Fruit fly (Drosophila melanogaster) whole organism, embryonic: Measurements from ENCODE around the gene CG5087.

Experiments used
- Adf1 ChIP-seq: fragments of 200-800 bp; sonication (Bioruptor generic); IDR thresholded peaks from 2 replicates; pipeline ENCODE4 v1.3.6; 2022; ENCODE audit warnings: missing biosample characterization, missing genetic modification characterization
- Blimp-1 ChIP-seq: fragments of 200-800 bp; sonication (Bioruptor generic); optimal IDR thresholded peaks from 3 replicates; lab custom pipeline; 2018; ENCODE audit warnings: missing biosample characterization, missing genetic modification characterization, mild to moderate bottlenecking, moderate library complexity, missing genetic modification reagents
- CG10209 ChIP-seq: fragments of 200-800 bp; sonication (Bioruptor generic); optimal IDR thresholded peaks from 3 replicates; lab custom pipeline; 2017; ENCODE audit warnings: missing biosample characterization, mild to moderate bottlenecking, missing genetic modification characterization, missing genetic modification reagents
- CG1024 ChIP-seq: fragments of 200-800 bp; sonication (Bioruptor generic); IDR thresholded peaks from 2 replicates; pipeline ENCODE4 v1.3.6; 2022; ENCODE audit warnings: missing biosample characterization, missing genetic modification characterization
- CG11085 ChIP-seq: fragments of 200-800 bp; sonication (Bioruptor generic); IDR thresholded peaks from 2 replicates; pipeline ENCODE4 v1.3.6; 2022; ENCODE audit warnings: missing biosample characterization, missing genetic modification characterization
- CG12104 ChIP-seq: fragments of 200-800 bp; sonication (Bioruptor generic); optimal IDR thresholded peaks from 3 replicates; lab custom pipeline; 2016; ENCODE audit warnings: missing biosample characterization, missing genetic modification characterization
- CG12219 ChIP-seq: fragments of 200-800 bp; sonication (Bioruptor generic); optimal IDR thresholded peaks from 3 replicates; lab custom pipeline; 2018; ENCODE audit warnings: missing biosample characterization, mild to moderate bottlenecking, missing genetic modification characterization
- CG12236 ChIP-seq: fragments of 200-800 bp; sonication (Bioruptor generic); optimal IDR thresholded peaks from 2 replicates; lab custom pipeline; 2016; ENCODE audit warnings: missing biosample characterization, missing genetic modification characterization
- CG12942 ChIP-seq: fragments of 200-800 bp; sonication (Bioruptor generic); optimal IDR thresholded peaks from 3 replicates; lab custom pipeline; 2016; ENCODE audit warnings: missing biosample characterization, missing genetic modification characterization
- CG13775 ChIP-seq: fragments of 200-800 bp; sonication (Bioruptor generic); optimal IDR thresholded peaks from 3 replicates; lab custom pipeline; 2017; ENCODE audit warnings: missing biosample characterization, mild to moderate bottlenecking, missing genetic modification characterization
- CG16779 ChIP-seq: fragments of 200-800 bp; sonication (Bioruptor generic); IDR thresholded peaks from 2 replicates; pipeline ENCODE4 v1.3.6; 2022; ENCODE audit warnings: missing biosample characterization, missing genetic modification characterization
- CG17802 ChIP-seq: fragments of 200-800 bp; sonication (Bioruptor generic); optimal IDR thresholded peaks from 2 replicates; lab custom pipeline; 2018; ENCODE audit warnings: missing biosample characterization, mild to moderate bottlenecking, missing genetic modification characterization, moderate library complexity
- CG31441 ChIP-seq: fragments of 200-800 bp; sonication (Bioruptor generic); IDR thresholded peaks from 2 replicates; pipeline ENCODE4 v1.3.6; 2022; ENCODE audit warnings: missing biosample characterization, missing genetic modification characterization
- CG4328 ChIP-seq: fragments of 200-800 bp; sonication (Bioruptor generic); optimal IDR thresholded peaks from 3 replicates; lab custom pipeline; 2017; ENCODE audit warnings: missing biosample characterization, missing genetic modification reagents, missing genetic modification characterization
- CG7928 ChIP-seq: fragments of 200-800 bp; sonication (Bioruptor generic); optimal IDR thresholded peaks from 2 replicates; lab custom pipeline; 2017; ENCODE audit warnings: missing biosample characterization, mild to moderate bottlenecking, missing genetic modification characterization
- CG8388 ChIP-seq: fragments of 200-800 bp; sonication (Bioruptor generic); optimal IDR thresholded peaks from 2 replicates; lab custom pipeline; 2019; ENCODE audit warnings: missing biosample characterization, mild to moderate bottlenecking, missing genetic modification characterization, moderate library complexity
- CHES-1-like ChIP-seq: fragments of 200-800 bp; sonication (Bioruptor generic); optimal IDR thresholded peaks from 2 replicates; lab custom pipeline; 2016; ENCODE audit warnings: missing biosample characterization, missing genetic modification characterization
- D ChIP-seq, 2 experiments: fragments of 200-800 bp in 1 of 2; fragments of >200 bp in 1 of 2; sonication (Bioruptor generic) in 1 of 2; optimal IDR thresholded peaks; 2 replicates in 1 of 2; 3 replicates in 1 of 2; lab custom pipeline; 2017; ENCODE audit warnings: mild to moderate bottlenecking in 1 of 2, missing biosample characterization in 1 of 2, missing genetic modification characterization in 1 of 2, missing genetic modification reagents in 1 of 2
- D19A ChIP-seq: fragments of 200-800 bp; optimal IDR thresholded peaks from 3 replicates; lab custom pipeline; 2019; ENCODE audit warnings: missing biosample characterization, mild to moderate bottlenecking, missing genetic modification characterization, moderate library complexity
- Elba2 ChIP-seq: fragments of 200-800 bp; sonication (Bioruptor generic); optimal IDR thresholded peaks from 3 replicates; lab custom pipeline; 2016; ENCODE audit warnings: missing biosample characterization, missing genetic modification characterization
- Gug ChIP-seq: fragments of 200-800 bp; sonication (Bioruptor generic); IDR thresholded peaks from 4 replicates; pipeline ENCODE4 v1.3.6; 2022; ENCODE audit warnings: missing biosample characterization, missing genetic modification characterization
- HLH3B ChIP-seq: fragments of 200-800 bp; sonication (Bioruptor generic); IDR thresholded peaks from 2 replicates; pipeline ENCODE4 v1.3.6; 2022; ENCODE audit warnings: missing biosample characterization, missing genetic modification characterization
- HmgD ChIP-seq: fragments of 200-800 bp; sonication (Bioruptor generic); optimal IDR thresholded peaks from 3 replicates; lab custom pipeline; 2016; ENCODE audit warnings: missing biosample characterization, missing genetic modification characterization
- Max ChIP-seq: fragments of 200-800 bp; sonication (Bioruptor generic); optimal IDR thresholded peaks from 2 replicates; lab custom pipeline; 2016; ENCODE audit warnings: missing biosample characterization, mild to moderate bottlenecking, missing genetic modification characterization
- Mes4 ChIP-seq: fragments of 200-800 bp; sonication (Bioruptor generic); optimal IDR thresholded peaks from 2 replicates; lab custom pipeline; 2016; ENCODE audit warnings: missing biosample characterization, missing genetic modification characterization
- Mrtf ChIP-seq: fragments of 200-800 bp; sonication (Bioruptor generic); IDR thresholded peaks from 3 replicates; pipeline ENCODE4 v1.3.6; 2022; ENCODE audit warnings: missing biosample characterization, missing genetic modification characterization
- Nf-YC ChIP-seq: fragments of 200-800 bp; optimal IDR thresholded peaks from 3 replicates; lab custom pipeline; 2019; ENCODE audit warnings: missing biosample characterization, mild to moderate bottlenecking, missing genetic modification characterization, moderate library complexity
- NfI ChIP-seq: fragments of 200-800 bp; sonication (Bioruptor generic); optimal IDR thresholded peaks from 3 replicates; lab custom pipeline; 2018; ENCODE audit warnings: missing biosample characterization, mild to moderate bottlenecking, missing genetic modification characterization, moderate library complexity
- Side ChIP-seq: fragments of 200-800 bp; sonication (Bioruptor generic); optimal IDR thresholded peaks from 2 replicates; lab custom pipeline; 2016; ENCODE audit warnings: missing biosample characterization, missing genetic modification characterization
- abd-A ChIP-seq: fragments of 200-800 bp; sonication (Bioruptor generic); optimal IDR thresholded peaks from 3 replicates; lab custom pipeline; 2019; ENCODE audit warnings: missing biosample characterization, mild to moderate bottlenecking, missing genetic modification characterization, moderate library complexity
- ara ChIP-seq: fragments of 200-800 bp; sonication (Bioruptor generic); IDR thresholded peaks from 2 replicates; pipeline ENCODE4 v1.3.6; 2022; ENCODE audit warnings: missing biosample characterization, missing genetic modification characterization
- ase ChIP-seq: fragments of 200-800 bp; sonication (Bioruptor generic); IDR thresholded peaks from 3 replicates; pipeline ENCODE4 v1.3.6; 2022; ENCODE audit warnings: missing biosample characterization, missing genetic modification characterization
- br ChIP-seq: fragments of >200 bp; optimal IDR thresholded peaks from 2 replicates; lab custom pipeline; 2017
- en ChIP-seq: fragments of 200-800 bp; sonication (Bioruptor generic); optimal IDR thresholded peaks from 2 replicates; lab custom pipeline; 2016; ENCODE audit warnings: missing biosample characterization, missing genetic modification characterization
- esg ChIP-seq: fragments of 200-800 bp; sonication (Bioruptor generic); conservative IDR thresholded peaks from 2 replicates; pipeline ENCODE4 v1.3.6; 2022; ENCODE audit warnings: missing biosample characterization, missing genetic modification characterization
- exex ChIP-seq: fragments of 200-800 bp; sonication (Bioruptor generic); optimal IDR thresholded peaks from 4 replicates; lab custom pipeline; 2018; ENCODE audit warnings: missing biosample characterization, mild to moderate bottlenecking, missing genetic modification characterization, moderate library complexity
- fru ChIP-seq: fragments of >200 bp; optimal IDR thresholded peaks from 2 replicates; lab custom pipeline; 2017
- her ChIP-seq: fragments of 200-800 bp; sonication (Bioruptor generic); optimal IDR thresholded peaks from 2 replicates; lab custom pipeline; 2016; ENCODE audit warnings: missing biosample characterization, missing genetic modification characterization
- insv ChIP-seq, 2 experiments: fragments of 200-800 bp; sonication (Bioruptor generic); optimal IDR thresholded peaks; 3 replicates each; lab custom pipeline; 2016 to 2018; ENCODE audit warnings: missing biosample characterization in 2 of 2, missing genetic modification characterization in 2 of 2
- lab ChIP-seq: fragments of 200-800 bp; sonication (Bioruptor generic); optimal IDR thresholded peaks from 3 replicates; lab custom pipeline; 2017; ENCODE audit warnings: missing biosample characterization, missing genetic modification characterization, mild to moderate bottlenecking, moderate library complexity, missing genetic modification reagents
- mam ChIP-seq: fragments of 200-800 bp; sonication (Bioruptor generic); optimal IDR thresholded peaks from 3 replicates; lab custom pipeline; 2016; ENCODE audit warnings: missing biosample characterization, missing genetic modification characterization
- nau ChIP-seq: fragments of 200-800 bp; sonication (Bioruptor generic); optimal IDR thresholded peaks from 3 replicates; lab custom pipeline; 2017; ENCODE audit warnings: missing biosample characterization, mild to moderate bottlenecking, missing genetic modification characterization, missing genetic modification reagents
- ro ChIP-seq: fragments of 200-800 bp; sonication (Bioruptor generic); IDR thresholded peaks from 2 replicates; pipeline ENCODE4 v1.3.6; 2022; ENCODE audit warnings: missing biosample characterization, missing genetic modification characterization
- sd ChIP-seq: fragments of 200-800 bp; sonication (Bioruptor generic); optimal IDR thresholded peaks from 3 replicates; lab custom pipeline; 2018; ENCODE audit warnings: missing biosample characterization, mild to moderate bottlenecking, missing genetic modification characterization, moderate library complexity
- shn ChIP-seq: fragments of 200-800 bp; sonication (Bioruptor generic); optimal IDR thresholded peaks from 3 replicates; lab custom pipeline; 2016; ENCODE audit warnings: missing biosample characterization, missing genetic modification characterization
- slp2 ChIP-seq: fragments of 200-800 bp; sonication (Bioruptor generic); optimal IDR thresholded peaks from 2 replicates; lab custom pipeline; 2016; ENCODE audit warnings: missing biosample characterization, missing genetic modification characterization
- stc ChIP-seq: fragments of 200-800 bp; sonication (Bioruptor generic); IDR thresholded peaks from 2 replicates; pipeline ENCODE4 v1.3.6; 2022; ENCODE audit warnings: missing biosample characterization, missing genetic modification characterization
- toy ChIP-seq: fragments of 200-800 bp; sonication (Bioruptor generic); IDR thresholded peaks from 2 replicates; pipeline ENCODE4 v1.3.6; 2022; ENCODE audit warnings: missing biosample characterization, missing genetic modification characterization
- unc-4 ChIP-seq: fragments of 200-800 bp; sonication (Bioruptor generic); IDR thresholded peaks from 2 replicates; pipeline ENCODE4 v1.3.6; 2022; ENCODE audit warnings: missing biosample characterization, missing genetic modification characterization; ENCODE audit not compliant: partially characterized antibody
- zen ChIP-seq: fragments of 200-800 bp; sonication (Bioruptor generic); optimal IDR thresholded peaks from 3 replicates; lab custom pipeline; 2018; ENCODE audit warnings: missing biosample characterization, mild to moderate bottlenecking, missing genetic modification characterization, moderate library complexity

CG5087 gene

dm6 chr3L:8978678-8979413 is 19.1 kb upstream of the CG5087 start (continued):
- TF ChIP-seq Max (peak; percentile 13), en (no peak), her (GFP tag; lab: Kevin White, UChicago) (no peak), CG31441 (GFP tag; lab: Robert Waterston, UW) (no peak), br (lab: Kevin White, UChicago) (no peak), Elba2 (GFP tag; lab: Kevin White, UChicago) (peak; percentile 72), Mrtf (no peak), mam (no peak), insv (GFP tag; optimal IDR thresholded peaks at IDR 0.05; lab: Kevin White, UChicago) (no peak), abd-A (tag; lab: Kevin White, UChicago) (no peak), nau (GFP tag; lab: Kevin White, UChicago) (no peak), unc-4 (GFP tag; lab: Robert Waterston, UW) (peak; percentile 44), Gug (GFP tag; lab: Robert Waterston, UW) (no peak), CG12104 (no peak), CG12236 (GFP tag; lab: Kevin White, UChicago) (no peak), lab (GFP tag; lab: Kevin White, UChicago) (no peak), stc (GFP tag; lab: Robert Waterston, UW) (peak; percentile 15; the same call in 1 of the 2 replicates), esg (GFP tag; lab: Robert Waterston, UW) (peak; percentile 25; the same call in 1 of the 2 replicates), HmgD (no peak), CHES-1-like (GFP tag; lab: Kevin White, UChicago) (no peak), slp2 (GFP tag; lab: Kevin White, UChicago) (no peak), exex (tag; lab: Kevin White, UChicago) (no peak), CG1024 (GFP tag; lab: Robert Waterston, UW) (no peak), NfI (GFP tag; lab: Kevin White, UChicago) (no peak), D (optimal IDR thresholded peaks at IDR 0.05; lab: Kevin White, UChicago) (no peak), D (GFP tag; optimal IDR thresholded peaks at IDR 0.05; lab: Kevin White, UChicago) (no peak), ara (GFP tag; lab: Robert Waterston, UW) (no peak; the same call in 1 of the 2 replicates), Mes4 (GFP tag; lab: Kevin White, UChicago) (peak; percentile 2), shn (GFP tag; lab: Kevin White, UChicago) (no peak), ro (GFP tag; lab: Robert Waterston, UW) (no peak), CG7928 (GFP tag; lab: Kevin White, UChicago) (no peak), sd (tag; lab: Kevin White, UChicago) (no peak), CG4328 (GFP tag; lab: Kevin White, UChicago) (no peak), ase (peak; percentile 30; the same call in 1 of the 3 replicates), fru (lab: Kevin White, UChicago) (no peak), Side (GFP tag; lab: Kevin White, UChicago) (no peak), Adf1 (peak; percentile 11; the same call in 1 of the 2 replicates), toy (GFP tag; lab: Robert Waterston, UW) (no peak), D19A (tag; lab: Kevin White, UChicago) (no peak), Nf-YC (tag; lab: Kevin White, UChicago) (peak; percentile 8), zen (no peak), CG8388 (GFP tag; lab: Kevin White, UChicago) (peak; percentile 5), CG10209 (GFP tag; lab: Kevin White, UChicago) (no peak), CG12219 (GFP tag; lab: Kevin White, UChicago) (no peak), CG11085 (GFP tag; lab: Robert Waterston, UW) (no peak), CG17802 (tag; lab: Kevin White, UChicago) (no peak), CG12942 (no peak), HLH3B (GFP tag; lab: Robert Waterston, UW) (peak; percentile 32; the same call in 1 of the 2 replicates), CG13775 (no peak), CG16779 (no peak), Blimp-1 (GFP tag; lab: Kevin White, UChicago) (peak; percentile 21)
